Fruit fly (Drosophila melanogaster) whole organism, prepupa: ENCODE results near the gene Ccdc39.

Experiments used
- Blimp-1 ChIP-seq: fragments of 200-800 bp; sonication (Bioruptor generic); optimal IDR thresholded peaks from 3 replicates; lab custom pipeline; 2017; ENCODE audit warnings: missing biosample characterization, missing genetic modification characterization, mild to moderate bottlenecking, moderate library complexity, missing genetic modification reagents
- CG10631 ChIP-seq: fragments of 200-800 bp; sonication (Bioruptor generic); optimal IDR thresholded peaks from 2 replicates; lab custom pipeline; 2016; ENCODE audit warnings: missing biosample characterization, missing genetic modification characterization
- CG11762 ChIP-seq: fragments of 200-800 bp; sonication (Bioruptor generic); optimal IDR thresholded peaks from 3 replicates; lab custom pipeline; 2016; ENCODE audit warnings: missing biosample characterization, missing genetic modification characterization; ENCODE audit not compliant: insufficient read depth
- CG1621 ChIP-seq: fragments of 200-800 bp; sonication (Bioruptor generic); optimal IDR thresholded peaks from 3 replicates; lab custom pipeline; 2018; ENCODE audit warnings: missing biosample characterization, mild to moderate bottlenecking, missing genetic modification characterization
- CG16779 ChIP-seq: fragments of 200-800 bp; sonication (Bioruptor generic); optimal IDR thresholded peaks from 3 replicates; lab custom pipeline; 2017; ENCODE audit warnings: missing biosample characterization, mild to moderate bottlenecking, missing genetic modification characterization
- CG3032 ChIP-seq: fragments of 200-800 bp; optimal IDR thresholded peaks from 2 replicates; lab custom pipeline; 2019; ENCODE audit warnings: missing biosample characterization, mild to moderate bottlenecking, missing genetic modification characterization, moderate library complexity
- CG32006 ChIP-seq: fragments of 200-800 bp; sonication (Bioruptor generic); optimal IDR thresholded peaks from 3 replicates; lab custom pipeline; 2017; ENCODE audit warnings: missing biosample characterization, mild to moderate bottlenecking, missing genetic modification characterization
- CG34406 ChIP-seq: fragments of 200-800 bp; sonication (Bioruptor generic); optimal IDR thresholded peaks from 3 replicates; lab custom pipeline; 2016; ENCODE audit warnings: missing biosample characterization, missing genetic modification characterization
- CG3919 ChIP-seq: fragments of 200-800 bp; sonication (Bioruptor generic); optimal IDR thresholded peaks from 3 replicates; lab custom pipeline; 2016; ENCODE audit warnings: missing biosample characterization, missing genetic modification characterization
- CG6163 ChIP-seq: fragments of 200-800 bp; sonication (Bioruptor generic); IDR thresholded peaks from 3 replicates; pipeline ENCODE4 v1.3.6; 2022; ENCODE audit warnings: missing biosample characterization, missing genetic modification characterization
- CG6276 ChIP-seq: fragments of 200-800 bp; sonication (Bioruptor generic); optimal IDR thresholded peaks from 2 replicates; lab custom pipeline; 2017; ENCODE audit warnings: missing biosample characterization, mild to moderate bottlenecking, missing genetic modification characterization
- CG6792 ChIP-seq: fragments of 200-800 bp; sonication (Bioruptor generic); optimal IDR thresholded peaks from 3 replicates; lab custom pipeline; 2016; ENCODE audit warnings: missing biosample characterization, missing genetic modification characterization
- CG7368 ChIP-seq: fragments of 200-800 bp; sonication (Bioruptor generic); optimal IDR thresholded peaks from 3 replicates; lab custom pipeline; 2016; ENCODE audit warnings: missing biosample characterization, missing genetic modification characterization
- CG8119 ChIP-seq: fragments of 200-800 bp; sonication (Bioruptor generic); IDR thresholded peaks from 3 replicates; pipeline ENCODE4 v1.3.6; 2022; ENCODE audit warnings: missing biosample characterization, missing genetic modification characterization
- CG8632 ChIP-seq: fragments of 200-800 bp; sonication (Bioruptor generic); optimal IDR thresholded peaks from 3 replicates; lab custom pipeline; 2016; ENCODE audit warnings: missing biosample characterization, missing genetic modification characterization
- Eip75B ChIP-seq: fragments of 200-800 bp; sonication (Bioruptor generic); optimal IDR thresholded peaks from 3 replicates; lab custom pipeline; 2016; ENCODE audit warnings: missing biosample characterization, missing genetic modification characterization
- Eip78C ChIP-seq: fragments of 200-800 bp; sonication (Bioruptor generic); peaks from one replicate; lab custom pipeline; 2016; ENCODE audit warnings: missing biosample characterization, missing genetic modification characterization
- Eip93F ChIP-seq: fragments of 200-800 bp; sonication (Bioruptor generic); optimal IDR thresholded peaks from 2 replicates; lab custom pipeline; 2016; ENCODE audit warnings: missing biosample characterization, mild to moderate bottlenecking, missing genetic modification characterization
- Ets96B ChIP-seq: fragments of 200-800 bp; optimal IDR thresholded peaks from 2 replicates; lab custom pipeline; 2019; ENCODE audit warnings: missing biosample characterization, mild to moderate bottlenecking, missing genetic modification characterization, moderate library complexity
- Hr38 ChIP-seq: sonication (Bioruptor generic); optimal IDR thresholded peaks from 2 replicates; lab custom pipeline; 2016; ENCODE audit warnings: missing biosample characterization, missing genetic modification characterization
- Hr39 ChIP-seq: fragments of 200-800 bp; sonication (Bioruptor generic); optimal IDR thresholded peaks from 2 replicates; lab custom pipeline; 2016; ENCODE audit warnings: missing biosample characterization, missing genetic modification characterization
- Hr4 ChIP-seq: fragments of 200-800 bp; sonication (Bioruptor generic); optimal IDR thresholded peaks from 3 replicates; lab custom pipeline; 2016; ENCODE audit warnings: missing biosample characterization, missing genetic modification characterization
- Smox ChIP-seq: fragments of 200-800 bp; sonication (Bioruptor generic); optimal IDR thresholded peaks from 3 replicates; lab custom pipeline; 2016; ENCODE audit warnings: missing biosample characterization, missing genetic modification characterization
- Sox15 ChIP-seq: fragments of 200-800 bp; sonication (Bioruptor generic); optimal IDR thresholded peaks from 3 replicates; lab custom pipeline; 2016; ENCODE audit warnings: missing biosample characterization, missing genetic modification characterization
- achi ChIP-seq: fragments of 200-800 bp; sonication (Bioruptor generic); optimal IDR thresholded peaks from 3 replicates; lab custom pipeline; 2016; ENCODE audit warnings: missing biosample characterization, missing genetic modification characterization
- acj6 ChIP-seq: fragments of 200-800 bp; sonication (Bioruptor generic); optimal IDR thresholded peaks from 3 replicates; lab custom pipeline; 2016; ENCODE audit warnings: missing biosample characterization, missing genetic modification characterization
- cyc ChIP-seq: fragments of 200-800 bp; sonication (Bioruptor generic); optimal IDR thresholded peaks from 3 replicates; lab custom pipeline; 2016; ENCODE audit warnings: missing biosample characterization, missing genetic modification characterization
- dsx ChIP-seq: fragments of 200-800 bp; optimal IDR thresholded peaks from 3 replicates; lab custom pipeline; 2019; ENCODE audit warnings: missing biosample characterization, mild to moderate bottlenecking, missing genetic modification characterization, moderate library complexity; ENCODE audit not compliant: poor library complexity, severe bottlenecking
- esn ChIP-seq: fragments of 200-800 bp; sonication (Bioruptor generic); optimal IDR thresholded peaks from 2 replicates; lab custom pipeline; 2016; ENCODE audit warnings: missing biosample characterization, mild to moderate bottlenecking, missing genetic modification characterization, moderate library complexity
- fd85E ChIP-seq: fragments of 200-800 bp; sonication (Bioruptor generic); optimal IDR thresholded peaks from 3 replicates; lab custom pipeline; 2016; ENCODE audit warnings: missing biosample characterization, missing genetic modification characterization
- fkh ChIP-seq: fragments of 200-800 bp; sonication (Bioruptor generic); optimal IDR thresholded peaks from 3 replicates; lab custom pipeline; 2017; ENCODE audit warnings: missing biosample characterization, mild to moderate bottlenecking, missing genetic modification characterization, moderate library complexity
- lz ChIP-seq: fragments of 200-800 bp; sonication (Bioruptor generic); optimal IDR thresholded peaks from 3 replicates; lab custom pipeline; 2016; ENCODE audit warnings: missing biosample characterization, missing genetic modification characterization
- net ChIP-seq: fragments of 200-800 bp; sonication (Bioruptor generic); optimal IDR thresholded peaks from 3 replicates; lab custom pipeline; 2016; ENCODE audit warnings: missing biosample characterization, missing genetic modification characterization
- salr ChIP-seq, 2 experiments: fragments of 200-800 bp; sonication (Bioruptor generic); optimal IDR thresholded peaks; 3 replicates each; lab custom pipeline; 2016 to 2018; ENCODE audit warnings: missing biosample characterization in 2 of 2, missing genetic modification characterization in 2 of 2, mild to moderate bottlenecking in 1 of 2
- ss ChIP-seq, 2 experiments: fragments of 200-800 bp; sonication (Bioruptor generic); optimal IDR thresholded peaks; 2 replicates in 1 of 2; 3 replicates in 1 of 2; lab custom pipeline; 2017 to 2018; ENCODE audit warnings: mild to moderate bottlenecking in 2 of 2, missing biosample characterization in 2 of 2, missing genetic modification characterization in 2 of 2, moderate library complexity in 1 of 2
- vri ChIP-seq: fragments of 200-800 bp; sonication (Bioruptor generic); optimal IDR thresholded peaks from 3 replicates; lab custom pipeline; 2016; ENCODE audit warnings: missing biosample characterization, mild to moderate bottlenecking, missing genetic modification characterization

The Ccdc39 gene

DNA sequence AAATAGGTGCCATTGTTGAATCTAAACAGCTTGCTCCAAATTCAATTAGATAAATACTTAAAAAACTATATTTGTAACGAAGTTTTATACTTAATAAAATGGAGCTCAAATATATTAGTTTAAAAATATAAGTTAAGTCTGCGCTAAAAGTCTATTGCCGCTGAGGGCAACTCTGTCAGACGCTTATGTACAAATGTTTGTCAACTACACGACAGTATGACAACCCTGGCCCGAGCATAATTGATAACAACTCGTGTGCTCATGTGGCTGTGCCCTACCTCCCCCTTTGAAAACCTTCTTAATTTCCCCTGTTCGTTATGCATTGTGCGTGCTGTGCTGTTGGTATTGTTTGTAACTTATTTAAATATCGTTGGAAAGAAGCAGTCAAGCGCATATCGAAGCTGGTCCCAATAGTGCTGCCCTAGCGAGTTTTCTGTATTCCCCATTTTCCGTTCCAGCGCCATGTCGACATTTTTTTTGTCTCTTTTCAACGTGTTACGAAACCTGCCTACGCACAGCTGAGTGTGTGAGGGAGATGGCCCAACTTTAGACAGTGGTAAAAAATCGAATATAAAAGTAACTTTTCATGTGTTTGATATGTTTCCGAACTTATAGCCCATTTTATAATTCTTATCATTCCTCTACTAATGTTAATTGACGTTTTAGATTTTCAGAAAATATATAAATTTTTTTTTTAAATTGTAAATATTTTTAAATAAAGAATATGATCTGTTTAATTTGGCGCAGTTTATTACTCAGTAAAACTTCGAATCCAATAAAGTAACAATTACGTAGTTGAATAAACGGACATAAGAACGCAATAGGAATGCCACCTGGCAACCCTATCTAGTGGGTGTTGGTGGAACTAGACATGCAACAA is 20.5 kb upstream of the Ccdc39 start (continued):
- no peak for TF ChIP-seq esn (GFP tag; lab: Kevin White, UChicago)
- TF ChIP-seq CG6163 (GFP tag; lab: Robert Waterston, UW), result 0 out of 3 replicates have a peak, but pooled peaks have one; percentile 8
- TF ChIP-seq CG1621 (tag; lab: Kevin White, UChicago), result no peak
- TF ChIP-seq Hr38 (GFP tag; lab: Kevin White, UChicago), result no peak
- no peak for TF ChIP-seq Smox (GFP tag; lab: Kevin White, UChicago)
- peak; percentile 12 for TF ChIP-seq CG3919 (GFP tag; lab: Kevin White, UChicago)
- TF ChIP-seq Blimp-1 (GFP tag; lab: Kevin White, UChicago), result no peak
- TF ChIP-seq CG7368 (GFP tag; lab: Kevin White, UChicago), result no peak
- peak; percentile 32 for TF ChIP-seq acj6 (GFP tag; lab: Kevin White, UChicago)
- TF ChIP-seq vri (GFP tag; lab: Kevin White, UChicago), result peak; percentile 6
- TF ChIP-seq CG11762 (GFP tag; lab: Kevin White, UChicago), result no peak
- TF ChIP-seq dsx (GFP tag; lab: Kevin White, UChicago), result peak; percentile 28
- peak; percentile 1 for TF ChIP-seq achi (GFP tag; lab: Kevin White, UChicago)
- peak; percentile 20 for TF ChIP-seq Ets96B
- TF ChIP-seq ss (GFP tag; optimal IDR thresholded peaks at IDR 0.05; lab: Kevin White, UChicago), result no peak
- TF ChIP-seq CG6792 (GFP tag; lab: Kevin White, UChicago), result no peak
- TF ChIP-seq net (GFP tag; lab: Kevin White, UChicago), result peak; percentile 2
- TF ChIP-seq CG10631 (GFP tag; lab: Kevin White, UChicago), result peak; percentile 30

DNA sequence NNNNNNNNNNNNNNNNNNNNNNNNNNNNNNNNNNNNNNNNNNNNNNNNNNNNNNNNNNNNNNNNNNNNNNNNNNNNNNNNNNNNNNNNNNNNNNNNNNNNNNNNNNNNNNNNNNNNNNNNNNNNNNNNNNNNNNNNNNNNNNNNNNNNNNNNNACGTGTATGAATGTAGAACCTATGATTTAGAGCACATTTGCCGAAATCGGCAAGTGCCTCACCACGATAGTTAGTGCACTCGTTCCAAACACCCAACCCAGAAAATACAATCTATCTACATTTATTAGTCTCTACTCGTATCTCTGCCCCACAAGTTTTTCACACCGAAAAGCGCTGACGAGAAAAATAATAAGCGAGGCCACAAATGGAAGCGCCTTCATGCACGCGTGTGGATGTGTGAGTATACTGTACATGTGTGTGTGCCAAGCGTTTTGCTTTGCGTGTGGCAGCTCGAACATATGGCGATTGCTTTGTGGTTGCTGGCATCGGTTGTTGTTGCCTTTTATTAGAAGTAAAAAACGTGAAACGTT is 19.7 kb upstream of the Ccdc39 start:
- TF ChIP-seq CG8119 (GFP tag; lab: Robert Waterston, UW) (peak; percentile 30; the same call in 1 of the 3 replicates), fkh (GFP tag; lab: Kevin White, UChicago) (no peak), CG16779 (tag; lab: Kevin White, UChicago) (peak; percentile 1), ss (GFP tag; optimal IDR thresholded peaks at IDR 0.05; lab: Kevin White, UChicago) (peak in 1 of 2 experiments; percentile 24), CG6163 (GFP tag; lab: Robert Waterston, UW) (no peak), Eip78C (GFP tag; lab: Kevin White, UChicago) (peak; percentile 64), Hr4 (GFP tag; lab: Kevin White, UChicago) (peak; percentile 11), acj6 (GFP tag; lab: Kevin White, UChicago) (no peak), CG34406 (GFP tag; lab: Kevin White, UChicago) (no peak), salr (GFP tag; optimal IDR thresholded peaks at IDR 0.05; lab: Kevin White, UChicago) (no peak)

DNA sequence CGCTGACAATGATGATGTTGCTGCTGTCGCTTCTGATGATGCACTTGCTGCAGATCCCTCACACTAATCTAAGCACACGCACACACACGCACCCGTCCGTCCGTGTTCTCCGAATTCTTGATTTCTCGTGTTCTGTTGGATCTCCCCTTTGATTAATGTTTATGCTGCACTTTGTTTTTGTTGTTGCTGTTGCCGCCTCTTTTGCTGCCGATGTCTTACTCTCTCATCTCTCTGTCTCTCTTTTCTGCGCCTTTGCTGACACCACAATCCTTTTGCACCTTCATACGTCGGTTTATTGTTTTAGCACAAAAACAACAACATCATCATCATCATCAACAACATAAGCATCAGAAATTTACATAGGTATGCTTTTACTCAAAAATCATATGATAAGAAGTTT is 13.5 kb upstream of the Ccdc39 start:
- no peak for TF ChIP-seq Eip75B
- TF ChIP-seq Ets96B, result no peak
- TF ChIP-seq fkh (GFP tag; lab: Kevin White, UChicago), result no peak
- TF ChIP-seq CG3919 (GFP tag; lab: Kevin White, UChicago), result no peak
- TF ChIP-seq CG16779 (tag; lab: Kevin White, UChicago), result no peak
- TF ChIP-seq CG3032, result no peak
- no peak for TF ChIP-seq dsx (GFP tag; lab: Kevin White, UChicago)
- TF ChIP-seq Eip93F (GFP tag; lab: Kevin White, UChicago), result no peak
- TF ChIP-seq vri (GFP tag; lab: Kevin White, UChicago), result no peak
- TF ChIP-seq CG32006, result no peak
- no peak for TF ChIP-seq CG6276 (GFP tag; lab: Kevin White, UChicago)
- TF ChIP-seq lz, result no peak
- TF ChIP-seq CG8632 (GFP tag; lab: Kevin White, UChicago), result no peak
- TF ChIP-seq Hr39 (GFP tag; lab: Kevin White, UChicago), result no peak
- no peak for TF ChIP-seq Sox15 (GFP tag; lab: Kevin White, UChicago)
- no peak for TF ChIP-seq cyc (GFP tag; lab: Kevin White, UChicago)
- TF ChIP-seq fd85E (GFP tag; lab: Kevin White, UChicago), result no peak
